Fruit fly (Drosophila melanogaster) whole organism, embryonic: Measurements from ENCODE around the gene wwk.

Source experiments
- CG10321 ChIP-seq: fragments of 200-800 bp; sonication (Bioruptor generic); IDR thresholded peaks from 2 replicates; pipeline ENCODE4 v1.3.6; 2022; ENCODE audit warnings: missing biosample characterization, missing genetic modification characterization
- CG11695 ChIP-seq: fragments of 200-800 bp; sonication (Bioruptor generic); IDR thresholded peaks from 3 replicates; pipeline ENCODE4 v1.3.6; 2022; ENCODE audit warnings: missing biosample characterization, missing genetic modification characterization
- CG12104 ChIP-seq: fragments of 200-800 bp; sonication (Bioruptor generic); optimal IDR thresholded peaks from 3 replicates; lab custom pipeline; 2016; ENCODE audit warnings: missing biosample characterization, missing genetic modification characterization
- CG12391 ChIP-seq: fragments of 200-800 bp; sonication (Bioruptor generic); optimal IDR thresholded peaks from 3 replicates; lab custom pipeline; 2018; ENCODE audit warnings: missing biosample characterization, mild to moderate bottlenecking, missing genetic modification characterization, moderate library complexity
- CG13624 ChIP-seq: fragments of 200-800 bp; sonication (Bioruptor generic); optimal IDR thresholded peaks from 2 replicates; lab custom pipeline; 2016; ENCODE audit warnings: missing biosample characterization, missing genetic modification characterization
- CG13775 ChIP-seq: fragments of 200-800 bp; sonication (Bioruptor generic); optimal IDR thresholded peaks from 3 replicates; lab custom pipeline; 2017; ENCODE audit warnings: missing biosample characterization, mild to moderate bottlenecking, missing genetic modification characterization
- CG13894 ChIP-seq: fragments of 200-800 bp; sonication (Bioruptor generic); optimal IDR thresholded peaks from 3 replicates; lab custom pipeline; 2018; ENCODE audit warnings: missing biosample characterization, mild to moderate bottlenecking, missing genetic modification characterization, moderate library complexity
- CG14441 ChIP-seq: fragments of 200-800 bp; sonication (Bioruptor generic); IDR thresholded peaks from 2 replicates; pipeline ENCODE4 v1.3.6; 2022; ENCODE audit warnings: missing biosample characterization, missing genetic modification characterization
- CG14965 ChIP-seq: fragments of 200-800 bp; sonication (Bioruptor generic); optimal IDR thresholded peaks from 2 replicates; lab custom pipeline; 2016; ENCODE audit warnings: missing biosample characterization, missing genetic modification characterization, borderline replicate concordance
- CG15011 ChIP-seq: fragments of 200-800 bp; sonication (Bioruptor generic); optimal IDR thresholded peaks from 3 replicates; lab custom pipeline; 2018; ENCODE audit warnings: missing biosample characterization, mild to moderate bottlenecking, missing genetic modification characterization
- CG17328 ChIP-seq: fragments of 200-800 bp; sonication (Bioruptor generic); IDR thresholded peaks from 2 replicates; pipeline ENCODE4 v1.3.6; 2022; ENCODE audit warnings: missing biosample characterization, missing genetic modification characterization
- CG17568 ChIP-seq: fragments of 200-800 bp; sonication (Bioruptor generic); optimal IDR thresholded peaks from 2 replicates; lab custom pipeline; 2018; ENCODE audit warnings: missing biosample characterization, mild to moderate bottlenecking, missing genetic modification characterization, moderate library complexity
- CG2129 ChIP-seq: fragments of 200-800 bp; sonication (Bioruptor generic); IDR thresholded peaks from 2 replicates; pipeline ENCODE4 v1.3.6; 2022; ENCODE audit warnings: missing biosample characterization, missing genetic modification characterization; ENCODE audit not compliant: partially characterized antibody
- CG3838 ChIP-seq: fragments of 200-800 bp; sonication (Bioruptor generic); optimal IDR thresholded peaks from 3 replicates; lab custom pipeline; 2016; ENCODE audit warnings: missing biosample characterization, missing genetic modification characterization
- CG42726 ChIP-seq: fragments of 200-800 bp; sonication (Bioruptor generic); IDR thresholded peaks from 2 replicates; pipeline ENCODE4 v1.3.6; 2022; ENCODE audit warnings: missing biosample characterization, missing genetic modification characterization; ENCODE audit not compliant: partially characterized antibody
- CG4282 ChIP-seq: fragments of 200-800 bp; sonication (Bioruptor generic); optimal IDR thresholded peaks from 2 replicates; lab custom pipeline; 2016; ENCODE audit warnings: missing biosample characterization, missing genetic modification characterization
- CG4328 ChIP-seq: fragments of 200-800 bp; sonication (Bioruptor generic); optimal IDR thresholded peaks from 3 replicates; lab custom pipeline; 2017; ENCODE audit warnings: missing biosample characterization, missing genetic modification reagents, missing genetic modification characterization
- CG6175 ChIP-seq: fragments of 200-800 bp; sonication (Bioruptor generic); IDR thresholded peaks from 3 replicates; pipeline ENCODE4 v1.3.6; 2022; ENCODE audit warnings: missing biosample characterization, missing genetic modification characterization
- CG6765 ChIP-seq: fragments of 200-800 bp; sonication (Bioruptor generic); optimal IDR thresholded peaks from 3 replicates; lab custom pipeline; 2017; ENCODE audit warnings: missing biosample characterization, mild to moderate bottlenecking, missing genetic modification characterization
- CG7271 ChIP-seq: fragments of 200-800 bp; sonication (Bioruptor generic); optimal IDR thresholded peaks from 2 replicates; lab custom pipeline; 2018; ENCODE audit warnings: missing biosample characterization, mild to moderate bottlenecking, missing genetic modification characterization, moderate library complexity
- CG7372 ChIP-seq: fragments of 200-800 bp; sonication (Bioruptor generic); IDR thresholded peaks from 2 replicates; pipeline ENCODE4 v1.3.6; 2022; ENCODE audit warnings: missing biosample characterization, missing genetic modification characterization
- Dp ChIP-seq: fragments of 200-800 bp; sonication (Bioruptor generic); optimal IDR thresholded peaks from 2 replicates; lab custom pipeline; 2018; ENCODE audit warnings: missing biosample characterization, mild to moderate bottlenecking, missing genetic modification characterization, moderate library complexity
- Ets65A ChIP-seq: fragments of 200-800 bp; sonication (Bioruptor generic); peaks from one replicate; lab custom pipeline; 2016; ENCODE audit warnings: missing biosample characterization, missing genetic modification characterization
- H2.0 ChIP-seq: fragments of 200-800 bp; sonication (Bioruptor generic); IDR thresholded peaks from 2 replicates; pipeline ENCODE4 v1.3.6; 2022; ENCODE audit warnings: missing biosample characterization, missing genetic modification characterization
- Hr39 ChIP-seq: fragments of >200 bp; optimal IDR thresholded peaks from 2 replicates; lab custom pipeline; 2017
- Max ChIP-seq: fragments of 200-800 bp; sonication (Bioruptor generic); optimal IDR thresholded peaks from 2 replicates; lab custom pipeline; 2016; ENCODE audit warnings: missing biosample characterization, mild to moderate bottlenecking, missing genetic modification characterization
- Med ChIP-seq: fragments of 200-800 bp; sonication (Bioruptor generic); peaks from one replicate; lab custom pipeline; 2016; ENCODE audit warnings: missing biosample characterization, missing genetic modification characterization, mild to moderate bottlenecking, inconsistent platforms, moderate library complexity
- Mes4 ChIP-seq: fragments of 200-800 bp; sonication (Bioruptor generic); optimal IDR thresholded peaks from 2 replicates; lab custom pipeline; 2016; ENCODE audit warnings: missing biosample characterization, missing genetic modification characterization
- Nf-YB ChIP-seq: fragments of 200-800 bp; sonication (Bioruptor generic); optimal IDR thresholded peaks from 3 replicates; lab custom pipeline; 2019; ENCODE audit warnings: missing biosample characterization, mild to moderate bottlenecking, missing genetic modification characterization, moderate library complexity
- Spps ChIP-seq: fragments of 200-800 bp; sonication (Bioruptor generic); optimal IDR thresholded peaks from 2 replicates; lab custom pipeline; 2018; ENCODE audit warnings: missing biosample characterization, mild to moderate bottlenecking, missing genetic modification characterization
- Xbp1 ChIP-seq: fragments of 200-800 bp; sonication (Bioruptor generic); optimal IDR thresholded peaks from 3 replicates; lab custom pipeline; 2016; ENCODE audit warnings: missing biosample characterization, mild to moderate bottlenecking, missing genetic modification characterization
- al ChIP-seq: fragments of 200-800 bp; sonication (Bioruptor generic); IDR thresholded peaks from 2 replicates; pipeline ENCODE4 v1.3.6; 2022; ENCODE audit warnings: missing biosample characterization, missing genetic modification characterization
- cas ChIP-seq: fragments of 200-800 bp; sonication (Bioruptor generic); IDR thresholded peaks from 2 replicates; pipeline ENCODE4 v1.3.6; 2022; ENCODE audit warnings: missing biosample characterization, missing genetic modification characterization
- caup ChIP-seq: fragments of 200-800 bp; sonication (Bioruptor generic); optimal IDR thresholded peaks from 3 replicates; lab custom pipeline; 2017; ENCODE audit warnings: missing biosample characterization, mild to moderate bottlenecking, missing genetic modification characterization, moderate library complexity; ENCODE audit not compliant: severe bottlenecking
- dimm ChIP-seq: fragments of 200-800 bp; sonication (Bioruptor generic); IDR thresholded peaks from 2 replicates; pipeline ENCODE4 v1.3.6; 2022; ENCODE audit warnings: missing biosample characterization, missing genetic modification characterization
- fd102C ChIP-seq: fragments of 200-800 bp; sonication (Bioruptor generic); optimal IDR thresholded peaks from 2 replicates; lab custom pipeline; 2018; ENCODE audit warnings: missing biosample characterization, mild to moderate bottlenecking, missing genetic modification characterization, moderate library complexity
- gsb ChIP-seq: fragments of 200-800 bp; sonication (Bioruptor generic); IDR thresholded peaks from 2 replicates; pipeline ENCODE4 v1.3.6; 2022; ENCODE audit warnings: missing biosample characterization, missing genetic modification characterization
- mld ChIP-seq: fragments of 200-800 bp; sonication (Bioruptor generic); IDR thresholded peaks from 3 replicates; pipeline ENCODE4 v1.3.6; 2022; ENCODE audit warnings: missing biosample characterization, missing genetic modification characterization; ENCODE audit not compliant: partially characterized antibody
- nerfin-1 ChIP-seq: fragments of 200-800 bp; sonication (Bioruptor generic); optimal IDR thresholded peaks from 3 replicates; lab custom pipeline; 2019; ENCODE audit warnings: missing biosample characterization, mild to moderate bottlenecking, missing genetic modification characterization, moderate library complexity
- nom ChIP-seq: fragments of 200-800 bp; sonication (Bioruptor generic); optimal IDR thresholded peaks from 2 replicates; lab custom pipeline; 2017; ENCODE audit warnings: missing biosample characterization, missing genetic modification characterization, mild to moderate bottlenecking, moderate library complexity, missing genetic modification reagents
- pho ChIP-seq: fragments of 200-800 bp; sonication (Bioruptor generic); optimal IDR thresholded peaks from 2 replicates; lab custom pipeline; 2016; ENCODE audit warnings: missing biosample characterization, missing genetic modification characterization
- sc ChIP-seq, 3 experiments: fragments of >200 bp in 2 of 3; fragments of 200-800 bp in 1 of 3; sonication (Bioruptor generic) in 1 of 3; optimal IDR thresholded peaks; 2 replicates in 2 of 3; 3 replicates in 1 of 3; lab custom pipeline; 2017; ENCODE audit warnings: mild to moderate bottlenecking in 1 of 3, missing biosample characterization in 1 of 3, missing genetic modification characterization in 1 of 3, missing genetic modification reagents in 1 of 3
- shn ChIP-seq: fragments of 200-800 bp; sonication (Bioruptor generic); optimal IDR thresholded peaks from 3 replicates; lab custom pipeline; 2016; ENCODE audit warnings: missing biosample characterization, missing genetic modification characterization
- sim ChIP-seq: fragments of 200-800 bp; sonication (Bioruptor generic); IDR thresholded peaks from 2 replicates; pipeline ENCODE4 v1.3.6; 2022; ENCODE audit warnings: missing biosample characterization, missing genetic modification characterization
- sima ChIP-seq: fragments of 200-800 bp; sonication (Bioruptor generic); optimal IDR thresholded peaks from 2 replicates; lab custom pipeline; 2016; ENCODE audit warnings: missing biosample characterization, missing genetic modification characterization
- stc ChIP-seq: fragments of 200-800 bp; sonication (Bioruptor generic); IDR thresholded peaks from 2 replicates; pipeline ENCODE4 v1.3.6; 2022; ENCODE audit warnings: missing biosample characterization, missing genetic modification characterization
- toy ChIP-seq: fragments of 200-800 bp; sonication (Bioruptor generic); IDR thresholded peaks from 2 replicates; pipeline ENCODE4 v1.3.6; 2022; ENCODE audit warnings: missing biosample characterization, missing genetic modification characterization
- trem ChIP-seq: fragments of 200-800 bp; optimal IDR thresholded peaks from 3 replicates; lab custom pipeline; 2019; ENCODE audit warnings: missing biosample characterization, mild to moderate bottlenecking, missing genetic modification characterization, moderate library complexity
- unc-4 ChIP-seq: fragments of 200-800 bp; sonication (Bioruptor generic); IDR thresholded peaks from 2 replicates; pipeline ENCODE4 v1.3.6; 2022; ENCODE audit warnings: missing biosample characterization, missing genetic modification characterization; ENCODE audit not compliant: partially characterized antibody
- usp ChIP-seq: fragments of >200 bp; optimal IDR thresholded peaks from 2 replicates; lab custom pipeline; 2017; ENCODE audit warnings: missing biosample characterization, missing genetic modification characterization
- wek ChIP-seq: fragments of 200-800 bp; sonication (Bioruptor generic); optimal IDR thresholded peaks from 3 replicates; lab custom pipeline; 2018; ENCODE audit warnings: missing biosample characterization, mild to moderate bottlenecking, missing genetic modification characterization, moderate library complexity

wwk gene

dm6 chr2L:15060580-15061005 is 14.0 kb upstream of the wwk start, which contains the start of gene TfIIS (continued):
- TF ChIP-seq CG17328 (GFP tag; lab: Robert Waterston, UW) (no peak), pho (no peak), wek (GFP tag; lab: Kevin White, UChicago) (peak; percentile 27), al (GFP tag; lab: Robert Waterston, UW) (no peak), Ets65A (GFP tag; lab: Kevin White, UChicago) (peak; percentile 88), CG7271 (tag; lab: Kevin White, UChicago) (no peak), gsb (no peak), CG10321 (GFP tag; lab: Robert Waterston, UW) (no peak; the same call in 1 of the 2 replicates), CG13775 (no peak), dimm (GFP tag; lab: Robert Waterston, UW) (no peak), cas (GFP tag; lab: Robert Waterston, UW) (no peak), Med (GFP tag; lab: Kevin White, UChicago) (peak; percentile 85), CG12391 (peak; percentile 28), H2.0 (GFP tag; lab: Robert Waterston, UW) (no peak), sima (GFP tag; lab: Kevin White, UChicago) (no peak), CG3838 (GFP tag; lab: Kevin White, UChicago) (no peak), fd102C (GFP tag; lab: Kevin White, UChicago) (no peak), CG6175 (no peak), CG14441 (no peak), CG6765 (GFP tag; lab: Kevin White, UChicago) (no peak), Spps (tag; lab: Kevin White, UChicago) (no peak), toy (no peak), CG4282 (no peak), CG12104 (GFP tag; lab: Kevin White, UChicago) (no peak), CG13894 (tag; lab: Kevin White, UChicago) (peak; percentile 45), nerfin-1 (tag; lab: Kevin White, UChicago) (peak; percentile 1), CG7372 (no peak), Dp (GFP tag; lab: Kevin White, UChicago) (peak; percentile 74), CG2129 (GFP tag; lab: Robert Waterston, UW) (no peak), caup (GFP tag; lab: Kevin White, UChicago) (no peak), mld (GFP tag; lab: Robert Waterston, UW) (no peak), CG4328 (GFP tag; lab: Kevin White, UChicago) (no peak), unc-4 (GFP tag; lab: Robert Waterston, UW) (peak; percentile 45; the same call in 1 of the 2 replicates)

- TF ChIP-seq CG13894 (tag; lab: Kevin White, UChicago) = peak; percentile 55
- TF ChIP-seq Hr39 (lab: Kevin White, UChicago) = no peak
- TF ChIP-seq shn (GFP tag; lab: Kevin White, UChicago) = no peak
- no peak; the same call in 2 of the 3 replicates for TF ChIP-seq CG11695 (GFP tag; lab: Robert Waterston, UW)
- TF ChIP-seq Max (GFP tag; lab: Kevin White, UChicago) = no peak
- peak; percentile 56 for TF ChIP-seq trem (tag; lab: Kevin White, UChicago)
- TF ChIP-seq CG15011 (GFP tag; lab: Kevin White, UChicago) = no peak
- peak; percentile 37; the same call in 1 of the 2 replicates for TF ChIP-seq stc (GFP tag; lab: Robert Waterston, UW)
- TF ChIP-seq Mes4 (GFP tag; lab: Kevin White, UChicago) = no peak
- no peak for TF ChIP-seq usp (GFP tag; lab: Kevin White, UChicago)
- no peak for TF ChIP-seq nom (GFP tag; lab: Kevin White, UChicago)
- TF ChIP-seq sc (optimal IDR thresholded peaks at IDR 0.05; lab: Kevin White, UChicago) = no peak
- no peak for TF ChIP-seq sc (GFP tag; optimal IDR thresholded peaks at IDR 0.05; lab: Kevin White, UChicago)
- no peak for TF ChIP-seq gsb
- no peak for TF ChIP-seq Nf-YB (GFP tag; lab: Kevin White, UChicago)
- TF ChIP-seq sim (GFP tag; lab: Robert Waterston, UW) = no peak
- TF ChIP-seq CG14965 (GFP tag; lab: Kevin White, UChicago) = no peak
- no peak for TF ChIP-seq CG42726 (GFP tag; lab: Robert Waterston, UW)
- no peak for TF ChIP-seq CG13624 (GFP tag; lab: Kevin White, UChicago)
- TF ChIP-seq CG17568 = peak; percentile 7
- peak; percentile 59 for TF ChIP-seq Xbp1 (GFP tag; lab: Kevin White, UChicago)
These were observed 13.2 kb upstream of the wwk start, which contains the start of the genes solo and vas for dm6 chr2L:15061368-15061767. solo (plus strand) TSS chr2L:15061656. vas (plus strand) TSS chr2L:15061656.
